Worm (Caenorhabditis elegans) whole organism, L3 larva: Measurements from ENCODE around the gene Y49F6B.8.

Experiments used
- R02D3.7 ChIP-seq: fragments of 150-350 bp; optimal IDR thresholded peaks from 2 replicates; lab custom pipeline; 2014; ENCODE audit warnings: missing biosample characterization, missing genetic modification characterization
- ama-1 ChIP-seq: fragments of 150-350 bp; optimal IDR thresholded peaks from 2 replicates; lab custom pipeline; 2018
- egl-5 ChIP-seq: fragments of 150-350 bp; optimal IDR thresholded peaks from 2 replicates; lab custom pipeline; 2017; ENCODE audit warnings: missing biosample characterization, missing genetic modification reagents, missing genetic modification characterization, inconsistent platforms
- elt-2 ChIP-seq: sonication (generic microtip); optimal IDR thresholded peaks from 2 replicates; lab custom pipeline; 2016; ENCODE audit warnings: missing genetic modification reagents, mild to moderate bottlenecking, missing genetic modification characterization, missing compliant biosample characterization
- mdl-1 ChIP-seq: fragments of 150-350 bp; optimal IDR thresholded peaks from 2 replicates; lab custom pipeline; 2014; ENCODE audit warnings: missing biosample characterization, missing genetic modification characterization
- nfya-1 ChIP-seq: sonication (generic microtip); optimal IDR thresholded peaks from 2 replicates; lab custom pipeline; 2017; ENCODE audit warnings: missing genetic modification characterization, mild to moderate bottlenecking, missing compliant biosample characterization, antibody characterized with exemption, moderate library complexity; ENCODE audit not compliant: insufficient read depth
- nhr-11 ChIP-seq: fragments of 150-350 bp; optimal IDR thresholded peaks from 2 replicates; lab custom pipeline; 2014; ENCODE audit warnings: missing biosample characterization, missing genetic modification characterization
- nhr-12 ChIP-seq: fragments of 150-350 bp; optimal IDR thresholded peaks from 2 replicates; lab custom pipeline; 2014; ENCODE audit warnings: missing biosample characterization, missing genetic modification characterization
- nhr-237 ChIP-seq: fragments of 150-350 bp; optimal IDR thresholded peaks from 2 replicates; lab custom pipeline; 2014; ENCODE audit warnings: missing biosample characterization, missing genetic modification characterization
- nhr-25 ChIP-seq: sonication (generic microtip); optimal IDR thresholded peaks from 2 replicates; lab custom pipeline; 2017; ENCODE audit warnings: missing biosample characterization, missing genetic modification characterization
- tbx-2 ChIP-seq: sonication (generic microtip); optimal IDR thresholded peaks from 2 replicates; lab custom pipeline; 2016; ENCODE audit warnings: mild to moderate bottlenecking, missing genetic modification characterization, missing compliant biosample characterization

DNA sequence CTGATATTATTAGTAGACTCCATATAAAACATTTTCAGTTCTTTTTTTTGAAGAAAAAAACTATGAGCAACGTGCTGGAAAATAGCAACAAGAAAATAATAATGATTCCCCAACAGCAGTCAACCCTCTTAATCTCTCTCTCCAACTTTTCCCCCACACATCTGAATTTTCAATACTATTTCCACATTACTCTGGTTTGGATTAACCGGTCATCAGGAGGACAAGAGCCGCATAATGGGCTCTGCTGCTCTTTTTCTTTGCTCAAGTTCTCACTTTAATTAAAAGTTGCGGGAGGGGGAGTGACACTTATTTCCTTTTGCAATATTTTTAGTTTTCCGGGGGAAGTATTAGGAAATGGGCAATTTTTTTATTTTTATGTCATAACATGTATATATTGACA, 46.0 kb upstream of the Y49F6B.8 start:
- TF ChIP-seq nhr-12 (tag; lab: Kevin White, UChicago), result no peak
- no peak for TF ChIP-seq egl-5
- TF ChIP-seq R02D3.7, result no peak
- TF ChIP-seq ama-1 (lab: Kevin White, UChicago), result no peak
- TF ChIP-seq mdl-1 (tag; lab: Kevin White, UChicago), result no peak
- TF ChIP-seq nhr-25, result no peak
- TF ChIP-seq nfya-1, result no peak
- TF ChIP-seq elt-2 (tag; lab: Kevin White, UChicago), result no peak
- TF ChIP-seq nhr-237 (tag; lab: Kevin White, UChicago), result no peak
- TF ChIP-seq tbx-2 (tag; lab: Kevin White, UChicago), result no peak
- no peak for TF ChIP-seq nhr-11 (tag; lab: Kevin White, UChicago)
